Fruit fly (Drosophila melanogaster) whole organism: Measurements from ENCODE around the gene primo-2.

Experiments
- CG8478 ChIP-seq: fragments of >200 bp; optimal IDR thresholded peaks from 2 replicates; lab custom pipeline; 2018; ENCODE audit warnings: inconsistent platforms
- Dll ChIP-seq: fragments of >200 bp; optimal IDR thresholded peaks from 2 replicates; lab custom pipeline; 2017
- EcR ChIP-seq, 2 experiments: fragments of >200 bp; optimal IDR thresholded peaks; 2 replicates each; lab custom pipeline; 2017; ENCODE audit warnings: missing biosample characterization in 2 of 2, missing genetic modification characterization in 2 of 2, missing genetic modification reagents in 2 of 2
- pan ChIP-seq: fragments of >200 bp; optimal IDR thresholded peaks from 2 replicates; lab custom pipeline; 2017
- psq ChIP-seq: fragments of >200 bp; optimal IDR thresholded peaks from 2 replicates; lab custom pipeline; 2017
- usp ChIP-seq: fragments of >200 bp; optimal IDR thresholded peaks from 2 replicates; lab custom pipeline; 2017; ENCODE audit warnings: missing biosample characterization, missing genetic modification characterization, mixed read lengths

- TF ChIP-seq usp (GFP tag; lab: Kevin White, UChicago) (no peak), psq (lab: Kevin White, UChicago) (peak; percentile 44), CG8478 (lab: Kevin White, UChicago) (no peak), pan (lab: Kevin White, UChicago) (no peak), Dll (lab: Kevin White, UChicago) (no peak), EcR (GFP tag; optimal IDR thresholded peaks at IDR 0.05; lab: Kevin White, UChicago) (no peak)
These were observed 26.8 kb downstream of the primo-2 start for dm6 chr3R:13684569-13685402.
